Worm (Caenorhabditis elegans): Measurements from ENCODE around the gene ifas-3.
A peak's percentile ranks its signal among the peaks of the same experiment; 100 is the strongest.

The ifas-3 gene

DNA sequence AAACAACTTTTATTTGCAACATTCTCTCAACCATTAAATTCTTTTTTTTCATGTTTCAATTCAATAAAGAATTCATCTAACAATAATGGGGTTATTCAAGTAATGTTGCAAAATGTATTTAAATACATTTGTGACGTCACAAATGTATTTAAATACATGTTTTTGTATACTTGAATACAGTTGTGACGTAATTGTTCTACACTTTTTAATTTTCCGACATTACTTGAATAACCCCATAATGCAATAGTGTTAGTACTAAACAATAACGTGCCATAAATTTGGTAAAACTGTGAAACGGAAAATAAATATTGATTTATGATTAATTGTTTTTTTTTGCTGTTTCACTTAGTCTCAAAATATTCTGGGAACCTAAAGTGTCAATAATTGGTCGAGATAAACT, 28.9 kb upstream of the ifas-3 start:
- peak; percentile 86 for TF ChIP-seq aha-1 (tag)

DNA sequence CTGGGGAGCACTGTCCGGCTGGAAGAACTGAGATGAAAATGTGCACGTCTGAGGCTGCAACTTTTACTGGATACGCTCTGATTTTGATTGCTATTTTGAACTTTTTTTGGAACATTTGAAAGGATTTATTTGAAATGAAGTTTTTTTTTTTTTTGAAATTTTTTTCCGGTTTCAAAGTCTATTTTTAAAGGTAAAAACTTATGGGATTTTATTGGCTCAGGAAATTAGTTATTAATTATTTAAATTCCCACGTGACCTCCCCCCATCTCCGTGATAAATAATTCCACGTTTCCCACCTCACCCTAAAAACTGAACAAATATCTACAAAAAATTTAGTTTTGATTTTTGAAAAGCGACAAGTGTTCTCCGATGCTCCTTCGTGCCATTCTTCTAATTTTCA, 13.6 kb upstream of the ifas-3 start, which contains the start of gene Y105C5B.18:
Y105C5B.18 (plus strand) TSS at position 301 of the 400 bp plus-strand sequence.
- TF ChIP-seq zfp-2 (tag; optimal IDR thresholded peaks at IDR 0.05), result no peak

- TF ChIP-seq snpc-4 (tag; optimal IDR thresholded peaks at IDR 0.05), result no peak
- TF ChIP-seq php-3 (GFP tag; IDR thresholded peaks at IDR 0.05), result no peak
- no peak for TF ChIP-seq dmd-9 (GFP tag; IDR thresholded peaks at IDR 0.05)
- TF ChIP-seq pha-4 (GFP tag; IDR thresholded peaks at IDR 0.05), result no peak
- no peak for TF ChIP-seq pha-4 (tag; optimal IDR thresholded peaks at IDR 0.05)
- no peak for TF ChIP-seq spr-1 (tag; optimal IDR thresholded peaks at IDR 0.05)
- TF ChIP-seq D1046.2 (GFP tag; IDR thresholded peaks at IDR 0.05), result no peak
- TF ChIP-seq hmg-1.1 (GFP tag; IDR thresholded peaks at IDR 0.05), result no peak
- TF ChIP-seq ctbp-1 (GFP tag; IDR thresholded peaks at IDR 0.05), result no peak
- TF ChIP-seq dmd-8 (GFP tag; IDR thresholded peaks at IDR 0.05), result no peak
These were observed 12.1 kb upstream of the ifas-3 start, which contains the start of gene Y105C5B.17 for ce11 chrIV:15962801-15963200. Gene Y105C5B.17, plus strand, starts transcription at chrIV:15963101.

DNA sequence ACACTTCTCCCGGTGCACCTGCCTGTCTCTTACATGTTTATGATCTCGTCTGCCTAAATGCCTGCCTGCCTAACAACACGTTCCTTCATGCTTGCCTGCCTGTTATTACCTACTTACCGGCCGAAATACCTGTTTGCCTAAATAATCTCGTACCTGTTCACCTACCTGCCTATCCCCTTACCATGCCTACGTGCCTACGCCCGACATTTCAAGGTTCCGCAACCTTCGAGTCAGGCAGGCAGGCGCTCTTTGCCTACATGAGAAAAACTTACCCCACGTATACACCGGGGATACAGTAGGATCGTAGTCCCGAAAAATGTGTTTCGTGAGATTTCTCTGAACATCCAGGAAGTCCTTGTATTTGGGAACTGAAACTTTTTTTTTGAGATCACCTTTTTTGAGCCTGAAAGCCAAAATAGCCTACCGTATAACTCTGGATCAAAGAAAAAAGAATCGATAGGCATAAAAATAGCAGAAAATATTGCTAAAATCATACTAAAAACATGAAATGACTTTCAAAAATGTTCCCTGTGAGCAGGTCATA, 11.6 kb upstream of the ifas-3 start, which contains the start of gene lgc-19:
lgc-19 (minus strand) TSS at position 494 of the 544 bp plus-strand sequence.
- TF ChIP-seq ces-1 (GFP tag; optimal IDR thresholded peaks at IDR 0.05) (no peak), unc-62 (GFP tag; optimal IDR thresholded peaks at IDR 0.05 in 1 of 2) (peak in 1 of 2 experiments; percentile 87), unc-62 (tag; optimal IDR thresholded peaks at IDR 0.05) (no peak), aha-1 (tag) (peak; percentile 54)

DNA sequence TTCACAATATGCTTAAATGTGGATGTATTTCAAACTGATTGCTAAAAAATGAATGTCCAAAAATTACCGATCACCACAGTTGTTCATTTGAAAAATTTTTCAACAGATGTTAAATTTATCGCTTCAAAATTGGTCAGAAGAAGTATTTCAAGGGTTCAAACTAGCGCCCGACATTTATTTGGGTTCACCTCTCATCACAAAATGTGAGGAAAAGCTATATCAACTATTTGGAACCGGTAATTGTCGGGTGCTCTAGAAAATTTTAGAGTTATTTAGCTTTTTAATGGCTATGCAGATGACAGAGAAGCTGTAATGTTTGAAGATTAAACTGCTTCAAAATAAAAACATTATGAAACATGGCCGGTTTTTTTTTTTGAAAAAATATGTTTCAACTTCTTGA, 10.4 kb upstream of the ifas-3 start:
- TF ChIP-seq nhr-111 (GFP tag; optimal IDR thresholded peaks at IDR 0.05) (no peak), unc-62 (GFP tag; optimal IDR thresholded peaks at IDR 0.05 in 1 of 2) (peak in 1 of 2 experiments; percentile 27), unc-62 (tag; optimal IDR thresholded peaks at IDR 0.05) (no peak), nhr-48 (tag; optimal IDR thresholded peaks at IDR 0.05) (no peak), unc-39 (tag; optimal IDR thresholded peaks at IDR 0.05) (no peak), zag-1 (tag; optimal IDR thresholded peaks at IDR 0.05) (no peak), ama-1 (optimal IDR thresholded peaks at IDR 0.05) (no peak), nhr-11 (tag; optimal IDR thresholded peaks at IDR 0.05) (no peak), snpc-1.2 (GFP tag; IDR thresholded peaks at IDR 0.05) (peak; percentile 66)

ce11 chrIV:15955349-15955748, 4.7 kb upstream of the ifas-3 start:
- no peak for TF ChIP-seq nhr-41 (GFP tag; IDR thresholded peaks at IDR 0.05)
- no peak for TF ChIP-seq nhr-11 (tag; optimal IDR thresholded peaks at IDR 0.05)
- peak; percentile 50 for TF ChIP-seq aha-1 (tag)
- TF ChIP-seq ama-1 (optimal IDR thresholded peaks at IDR 0.05), result no peak
- TF ChIP-seq snpc-1.2 (GFP tag; IDR thresholded peaks at IDR 0.05), result peak; percentile 44; the same call in 1 of the 2 replicates
- TF ChIP-seq cey-2 (tag; optimal IDR thresholded peaks at IDR 0.05; ENCODE audit: borderline replicate concordance, insufficient read depth), result no peak
- no peak for TF ChIP-seq lin-38 (GFP tag; IDR thresholded peaks at IDR 0.05)
- no peak for TF ChIP-seq dmd-9 (GFP tag; IDR thresholded peaks at IDR 0.05)
- TF ChIP-seq lim-7 (GFP tag; IDR thresholded peaks at IDR 0.05), result no peak

DNA sequence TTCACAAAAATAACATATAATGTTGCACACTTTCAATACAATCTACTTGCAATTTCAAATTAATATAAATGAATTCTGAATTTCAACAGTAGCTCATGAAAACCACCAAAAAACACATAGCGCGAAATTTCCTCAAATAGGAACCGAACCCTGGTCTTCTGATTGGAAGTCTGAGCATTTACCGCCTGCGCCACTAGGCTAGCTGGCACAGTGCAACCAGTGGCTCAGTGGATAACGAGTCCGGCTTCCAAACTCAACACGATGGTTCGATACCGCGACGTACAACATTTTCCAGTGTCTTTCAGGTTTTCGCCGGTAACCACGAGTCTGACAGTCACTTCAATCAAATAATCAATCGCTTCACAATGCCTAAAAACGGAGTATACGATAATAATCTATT, 3.0 kb upstream of the ifas-3 start:
- TF ChIP-seq zfp-3 (GFP tag; conservative IDR thresholded peaks at IDR 0.05) (no peak), egl-27 (tag; optimal IDR thresholded peaks at IDR 0.05) (no peak), nhr-11 (tag; optimal IDR thresholded peaks at IDR 0.05) (no peak), cey-2 (tag; optimal IDR thresholded peaks at IDR 0.05; ENCODE audit: borderline replicate concordance, insufficient read depth) (no peak), nhr-237 (tag; optimal IDR thresholded peaks at IDR 0.05) (no peak), nhr-102 (tag; optimal IDR thresholded peaks at IDR 0.05) (no peak), set-16 (GFP tag; IDR thresholded peaks at IDR 0.05) (no peak), snpc-1.2 (GFP tag; IDR thresholded peaks at IDR 0.05) (peak; percentile 92)

Data from whole organism, L4 larva.